Fruit fly (Drosophila melanogaster) whole organism, embryonic: ENCODE measurements around the gene HDAC4.

Experiments used
- Antp ChIP-seq: fragments of 200-800 bp; sonication (Bioruptor generic); optimal IDR thresholded peaks from 3 replicates; lab custom pipeline; 2016; ENCODE audit warnings: missing biosample characterization, missing genetic modification characterization
- CG11504 ChIP-seq: fragments of 200-800 bp; sonication (Bioruptor generic); optimal IDR thresholded peaks from 3 replicates; lab custom pipeline; 2019; ENCODE audit warnings: missing biosample characterization, mild to moderate bottlenecking, missing genetic modification characterization, moderate library complexity
- CG12104 ChIP-seq: fragments of 200-800 bp; sonication (Bioruptor generic); optimal IDR thresholded peaks from 3 replicates; lab custom pipeline; 2016; ENCODE audit warnings: missing biosample characterization, missing genetic modification characterization
- CG12155 ChIP-seq: fragments of 200-800 bp; sonication (Bioruptor generic); optimal IDR thresholded peaks from 3 replicates; lab custom pipeline; 2016; ENCODE audit warnings: missing biosample characterization, missing genetic modification characterization
- CG12219 ChIP-seq: fragments of 200-800 bp; sonication (Bioruptor generic); optimal IDR thresholded peaks from 3 replicates; lab custom pipeline; 2018; ENCODE audit warnings: missing biosample characterization, mild to moderate bottlenecking, missing genetic modification characterization
- CG14441 ChIP-seq: fragments of 200-800 bp; sonication (Bioruptor generic); IDR thresholded peaks from 2 replicates; pipeline ENCODE4 v1.3.6; 2022; ENCODE audit warnings: missing biosample characterization, missing genetic modification characterization
- CG15073 ChIP-seq: fragments of 200-800 bp; sonication (Bioruptor generic); optimal IDR thresholded peaks from 2 replicates; lab custom pipeline; 2016; ENCODE audit warnings: missing biosample characterization, missing genetic modification characterization
- CG2199 ChIP-seq: fragments of 200-800 bp; sonication (Bioruptor generic); IDR thresholded peaks from 3 replicates; pipeline ENCODE4 v1.3.6; 2022; ENCODE audit warnings: missing biosample characterization, missing genetic modification characterization
- CG3163 ChIP-seq: fragments of 200-800 bp; sonication (Bioruptor generic); optimal IDR thresholded peaks from 3 replicates; lab custom pipeline; 2016; ENCODE audit warnings: missing biosample characterization, missing genetic modification characterization
- CG4617 ChIP-seq: fragments of 200-800 bp; sonication (Bioruptor generic); optimal IDR thresholded peaks from 3 replicates; lab custom pipeline; 2016; ENCODE audit warnings: missing biosample characterization, missing genetic modification characterization, borderline replicate concordance
- CG5953 ChIP-seq: fragments of 200-800 bp; sonication (Bioruptor generic); IDR thresholded peaks from 2 replicates; pipeline ENCODE4 v1.3.6; 2022; ENCODE audit warnings: missing biosample characterization, missing genetic modification characterization
- CG6175 ChIP-seq: fragments of 200-800 bp; sonication (Bioruptor generic); IDR thresholded peaks from 3 replicates; pipeline ENCODE4 v1.3.6; 2022; ENCODE audit warnings: missing biosample characterization, missing genetic modification characterization
- CG6689 ChIP-seq: fragments of 200-800 bp; sonication (Bioruptor generic); IDR thresholded peaks from 2 replicates; pipeline ENCODE4 v1.3.6; 2022; ENCODE audit warnings: missing biosample characterization, missing genetic modification characterization
- CG7745 ChIP-seq: fragments of 200-800 bp; sonication (Bioruptor generic); optimal IDR thresholded peaks from 2 replicates; lab custom pipeline; 2018; ENCODE audit warnings: missing biosample characterization, mild to moderate bottlenecking, missing genetic modification characterization, moderate library complexity
- CG8765 ChIP-seq: fragments of 200-800 bp; sonication (Bioruptor generic); IDR thresholded peaks from 2 replicates; pipeline ENCODE4 v1.3.6; 2022; ENCODE audit warnings: missing biosample characterization, missing genetic modification characterization
- CG9876 ChIP-seq: fragments of 200-800 bp; sonication (Bioruptor generic); optimal IDR thresholded peaks from 2 replicates; lab custom pipeline; 2016; ENCODE audit warnings: missing biosample characterization, missing genetic modification characterization
- D ChIP-seq, 2 experiments: fragments of 200-800 bp in 1 of 2; fragments of >200 bp in 1 of 2; sonication (Bioruptor generic) in 1 of 2; optimal IDR thresholded peaks; 2 replicates in 1 of 2; 3 replicates in 1 of 2; lab custom pipeline; 2017; ENCODE audit warnings: mild to moderate bottlenecking in 1 of 2, missing biosample characterization in 1 of 2, missing genetic modification characterization in 1 of 2, missing genetic modification reagents in 1 of 2
- Drgx ChIP-seq: fragments of 200-800 bp; sonication (Bioruptor generic); IDR thresholded peaks from 2 replicates; pipeline ENCODE4 v1.3.6; 2022; ENCODE audit warnings: missing biosample characterization, missing genetic modification characterization
- Eip74EF ChIP-seq, 2 experiments: fragments of 200-800 bp in 1 of 2; fragments of >200 bp in 1 of 2; sonication (Bioruptor generic) in 1 of 2; optimal IDR thresholded peaks; 2 replicates each; lab custom pipeline; 2017 to 2019; ENCODE audit warnings: missing biosample characterization in 2 of 2, missing genetic modification characterization in 2 of 2, mild to moderate bottlenecking in 1 of 2, moderate library complexity in 1 of 2
- Lhr ChIP-seq: fragments of 200-800 bp; sonication (Bioruptor generic); optimal IDR thresholded peaks from 3 replicates; lab custom pipeline; 2017; ENCODE audit warnings: mild to moderate bottlenecking, missing biosample characterization, missing genetic modification reagents, missing genetic modification characterization
- Med ChIP-seq: fragments of 200-800 bp; sonication (Bioruptor generic); peaks from one replicate; lab custom pipeline; 2016; ENCODE audit warnings: missing biosample characterization, missing genetic modification characterization, mild to moderate bottlenecking, inconsistent platforms, moderate library complexity
- NC2β ChIP-seq: fragments of 200-800 bp; sonication (Bioruptor generic); optimal IDR thresholded peaks from 2 replicates; lab custom pipeline; 2016; ENCODE audit warnings: missing biosample characterization, missing genetic modification characterization
- Oaz ChIP-seq: fragments of 200-800 bp; sonication (Bioruptor generic); IDR thresholded peaks from 2 replicates; pipeline ENCODE4 v1.3.6; 2022; ENCODE audit warnings: missing biosample characterization, missing genetic modification characterization
- TFAM ChIP-seq: fragments of 200-800 bp; sonication (Bioruptor generic); optimal IDR thresholded peaks from 2 replicates; lab custom pipeline; 2017; ENCODE audit warnings: missing biosample characterization, missing genetic modification characterization, inconsistent platforms
- abd-A ChIP-seq: fragments of 200-800 bp; sonication (Bioruptor generic); optimal IDR thresholded peaks from 3 replicates; lab custom pipeline; 2019; ENCODE audit warnings: missing biosample characterization, mild to moderate bottlenecking, missing genetic modification characterization, moderate library complexity
- ap ChIP-seq: fragments of 200-800 bp; sonication (Bioruptor generic); IDR thresholded peaks from 2 replicates; pipeline ENCODE4 v1.3.6; 2022; ENCODE audit warnings: missing biosample characterization, missing genetic modification characterization
- bsh ChIP-seq, 2 experiments: fragments of 200-800 bp; sonication (Bioruptor generic); optimal IDR thresholded peaks; 2 replicates each; lab custom pipeline; 2017 to 2018; ENCODE audit warnings: mild to moderate bottlenecking in 2 of 2, missing biosample characterization in 2 of 2, missing genetic modification characterization in 2 of 2, moderate library complexity in 1 of 2
- cad ChIP-seq: fragments of >200 bp; optimal IDR thresholded peaks from 2 replicates; lab custom pipeline; 2017; ENCODE audit warnings: missing biosample characterization, missing genetic modification characterization
- caup ChIP-seq: fragments of 200-800 bp; sonication (Bioruptor generic); optimal IDR thresholded peaks from 3 replicates; lab custom pipeline; 2017; ENCODE audit warnings: missing biosample characterization, mild to moderate bottlenecking, missing genetic modification characterization, moderate library complexity; ENCODE audit not compliant: severe bottlenecking
- chinmo ChIP-seq: fragments of 200-800 bp; sonication (Bioruptor generic); IDR thresholded peaks from 4 replicates; pipeline ENCODE4 v1.3.6; 2022; ENCODE audit warnings: missing biosample characterization, missing genetic modification characterization; ENCODE audit not compliant: partially characterized antibody
- crol ChIP-seq: fragments of 200-800 bp; sonication (Bioruptor generic); IDR thresholded peaks from 2 replicates; pipeline ENCODE4 v1.3.6; 2022; ENCODE audit warnings: missing biosample characterization, missing genetic modification characterization
- dmrt99B ChIP-seq: fragments of 200-800 bp; sonication (Bioruptor generic); optimal IDR thresholded peaks from 2 replicates; lab custom pipeline; 2018; ENCODE audit warnings: missing biosample characterization, mild to moderate bottlenecking, missing genetic modification characterization, moderate library complexity
- esg ChIP-seq: fragments of 200-800 bp; sonication (Bioruptor generic); conservative IDR thresholded peaks from 2 replicates; pipeline ENCODE4 v1.3.6; 2022; ENCODE audit warnings: missing biosample characterization, missing genetic modification characterization
- ftz-f1 ChIP-seq: fragments of 200-800 bp; sonication (Bioruptor generic); optimal IDR thresholded peaks from 2 replicates; lab custom pipeline; 2016; ENCODE audit warnings: missing biosample characterization, missing genetic modification characterization
- gem ChIP-seq: fragments of 200-800 bp; sonication (Bioruptor generic); optimal IDR thresholded peaks from 2 replicates; lab custom pipeline; 2019; ENCODE audit warnings: missing biosample characterization, mild to moderate bottlenecking, missing genetic modification characterization, moderate library complexity
- grau ChIP-seq: fragments of 200-800 bp; optimal IDR thresholded peaks from 3 replicates; lab custom pipeline; 2019; ENCODE audit warnings: missing biosample characterization, mild to moderate bottlenecking, missing genetic modification characterization, moderate library complexity
- grn ChIP-seq: fragments of 200-800 bp; sonication (Bioruptor generic); optimal IDR thresholded peaks from 3 replicates; lab custom pipeline; 2017; ENCODE audit warnings: missing biosample characterization, missing genetic modification characterization
- inv ChIP-seq: fragments of 200-800 bp; sonication (Bioruptor generic); IDR thresholded peaks from 2 replicates; pipeline ENCODE4 v1.3.6; 2022; ENCODE audit warnings: missing biosample characterization, missing genetic modification characterization; ENCODE audit not compliant: partially characterized antibody
- jumu ChIP-seq: fragments of 200-800 bp; sonication (Bioruptor generic); optimal IDR thresholded peaks from 3 replicates; lab custom pipeline; 2016; ENCODE audit warnings: missing biosample characterization, missing genetic modification characterization
- kay ChIP-seq: fragments of 200-800 bp; sonication (Bioruptor generic); optimal IDR thresholded peaks from 2 replicates; lab custom pipeline; 2016; ENCODE audit warnings: missing biosample characterization, missing genetic modification characterization
- mirr ChIP-seq: fragments of 200-800 bp; sonication (Bioruptor generic); optimal IDR thresholded peaks from 3 replicates; lab custom pipeline; 2018; ENCODE audit warnings: missing biosample characterization, mild to moderate bottlenecking, missing genetic modification characterization
- nom ChIP-seq: fragments of 200-800 bp; sonication (Bioruptor generic); optimal IDR thresholded peaks from 2 replicates; lab custom pipeline; 2017; ENCODE audit warnings: missing biosample characterization, missing genetic modification characterization, mild to moderate bottlenecking, moderate library complexity, missing genetic modification reagents
- pfk ChIP-seq: fragments of 200-800 bp; sonication (Bioruptor generic); optimal IDR thresholded peaks from 2 replicates; lab custom pipeline; 2018; ENCODE audit warnings: missing biosample characterization, mild to moderate bottlenecking, missing genetic modification characterization, moderate library complexity
- ssp ChIP-seq: fragments of 200-800 bp; sonication (Bioruptor generic); IDR thresholded peaks from 2 replicates; pipeline ENCODE4 v1.3.6; 2022; ENCODE audit warnings: missing biosample characterization, missing genetic modification characterization
- sug ChIP-seq: fragments of 200-800 bp; optimal IDR thresholded peaks from 2 replicates; lab custom pipeline; 2019; ENCODE audit warnings: missing biosample characterization, mild to moderate bottlenecking, missing genetic modification characterization, moderate library complexity
- unc-4 ChIP-seq: fragments of 200-800 bp; sonication (Bioruptor generic); IDR thresholded peaks from 2 replicates; pipeline ENCODE4 v1.3.6; 2022; ENCODE audit warnings: missing biosample characterization, missing genetic modification characterization; ENCODE audit not compliant: partially characterized antibody
- vnd ChIP-seq: fragments of 200-800 bp; sonication (Bioruptor generic); IDR thresholded peaks from 3 replicates; pipeline ENCODE4 v1.3.6; 2022; ENCODE audit warnings: missing biosample characterization, missing genetic modification characterization; ENCODE audit not compliant: partially characterized antibody

Gene HDAC4

dm6 chrX:13314789-13315462 lies 29.5 kb upstream of the HDAC4 start (continued):
- TF ChIP-seq unc-4 (GFP tag; lab: Robert Waterston, UW): no peak
- TF ChIP-seq CG6175 (GFP tag; lab: Robert Waterston, UW): peak; percentile 56; the same call in 1 of the 3 replicates
- TF ChIP-seq Med (GFP tag; lab: Kevin White, UChicago): peak; percentile 61
- TF ChIP-seq crol: peak; percentile 85
- peak; percentile 21 for TF ChIP-seq mirr (GFP tag; lab: Kevin White, UChicago)
- TF ChIP-seq CG2199 (GFP tag; lab: Robert Waterston, UW): 0 out of 3 replicates have a peak, but pooled peaks have one; percentile 42
- 0 out of 4 replicates have a peak, but pooled peaks have one; percentile 57 for TF ChIP-seq chinmo (GFP tag; lab: Robert Waterston, UW)
- no peak for TF ChIP-seq bsh (GFP tag; optimal IDR thresholded peaks at IDR 0.05; lab: Kevin White, UChicago)
- TF ChIP-seq TFAM (GFP tag; lab: Kevin White, UChicago): no peak
- no peak for TF ChIP-seq NC2β
- TF ChIP-seq CG5953 (GFP tag; lab: Robert Waterston, UW): 0 out of 2 replicates have a peak, but pooled peaks have one; percentile 18
- peak; percentile 10 for TF ChIP-seq sug (tag; lab: Kevin White, UChicago)
- no peak for TF ChIP-seq CG7745 (tag; lab: Kevin White, UChicago)
- TF ChIP-seq Eip74EF (GFP tag; optimal IDR thresholded peaks at IDR 0.05; lab: Kevin White, UChicago): no peak
- TF ChIP-seq CG12155: no peak
- TF ChIP-seq CG12219 (GFP tag; lab: Kevin White, UChicago): no peak
- TF ChIP-seq, all 482 proteins: peak for 21

- TF ChIP-seq nom (GFP tag; lab: Kevin White, UChicago) (no peak), pfk (GFP tag; lab: Kevin White, UChicago) (no peak), esg (GFP tag; lab: Robert Waterston, UW) (0 out of 2 replicates have a peak, but pooled peaks have one; percentile 7), Oaz (no peak), jumu (GFP tag; lab: Kevin White, UChicago) (no peak), CG9876 (GFP tag; lab: Kevin White, UChicago) (no peak), cad (no peak), CG4617 (no peak), CG3163 (GFP tag; lab: Kevin White, UChicago) (no peak), ap (GFP tag; lab: Robert Waterston, UW) (no peak), CG11504 (peak; percentile 16), inv (GFP tag; lab: Robert Waterston, UW) (no peak), CG8765 (no peak), CG6689 (GFP tag; lab: Robert Waterston, UW) (0 out of 2 replicates have a peak, but pooled peaks have one; percentile 8), ftz-f1 (GFP tag; lab: Kevin White, UChicago) (no peak), dmrt99B (no peak), CG12104 (no peak), Drgx (peak; percentile 15; the same call in 1 of the 2 replicates), bsh (GFP tag; optimal IDR thresholded peaks at IDR 0.05; lab: Kevin White, UChicago) (peak in 1 of 2 experiments; percentile 10), gem (tag; lab: Kevin White, UChicago) (peak; percentile 20), Lhr (no peak)
Measured at dm6 chrX:13314323-13314722, 28.9 kb upstream of the HDAC4 start.

dm6 chrX:13313133-13313532 lies 27.7 kb upstream of the HDAC4 start:
- peak; percentile 66 for TF ChIP-seq caup (GFP tag; lab: Kevin White, UChicago)
- TF ChIP-seq mirr (GFP tag; lab: Kevin White, UChicago): peak; percentile 90
- peak; percentile 24 for TF ChIP-seq grn (GFP tag; lab: Kevin White, UChicago)
- TF ChIP-seq grau (tag; lab: Kevin White, UChicago): peak; percentile 52
- TF ChIP-seq kay (GFP tag; lab: Kevin White, UChicago): no peak
- peak; percentile 9 for TF ChIP-seq Med (GFP tag; lab: Kevin White, UChicago)
- no peak for TF ChIP-seq CG14441
- no peak for TF ChIP-seq D (optimal IDR thresholded peaks at IDR 0.05; lab: Kevin White, UChicago)
- TF ChIP-seq D (GFP tag; optimal IDR thresholded peaks at IDR 0.05; lab: Kevin White, UChicago): no peak
- TF ChIP-seq abd-A (tag; lab: Kevin White, UChicago): no peak
- no peak for TF ChIP-seq Antp (GFP tag; lab: Kevin White, UChicago)
- TF ChIP-seq vnd: no peak
- no peak for TF ChIP-seq CG15073 (GFP tag; lab: Kevin White, UChicago)
- no peak for TF ChIP-seq ssp
